Worm (Caenorhabditis elegans) whole organism, young adult: ENCODE data around the gene ncx-6.

Source experiments
- Y79H2A.3 ChIP-seq: fragments of 200-800 bp; sonication (Bioruptor generic); conservative IDR thresholded peaks from 2 replicates; pipeline ENCODE4 v1.3.6; 2022; ENCODE audit warnings: missing genetic modification reagents, missing genetic modification characterization, missing compliant biosample characterization
- ceh-58 ChIP-seq: fragments of 200-800 bp; sonication (Bioruptor generic); IDR thresholded peaks from 2 replicates; pipeline ENCODE4 v1.3.6; 2022; ENCODE audit warnings: missing genetic modification characterization, missing compliant biosample characterization
- let-526 ChIP-seq: fragments of 200-800 bp; sonication (Bioruptor generic); IDR thresholded peaks from 2 replicates; pipeline ENCODE4 v1.3.6; 2022; ENCODE audit warnings: missing genetic modification reagents, missing genetic modification characterization, missing compliant biosample characterization
- sdz-38 ChIP-seq: sonication (generic microtip); optimal IDR thresholded peaks from 2 replicates; lab custom pipeline; 2016; ENCODE audit warnings: missing genotype, missing genetic modification characterization, missing compliant biosample characterization

- TF ChIP-seq ceh-58 (no peak), Y79H2A.3 (no peak), sdz-38 (no peak), let-526 (GFP tag; lab: Robert Waterston, UW) (no peak)
Observed at ce11 chrIII:9730407-9730806, 16.7 kb upstream of the ncx-6 start.
